Fruit fly (Drosophila melanogaster) whole organism, embryonic: Measurements from ENCODE around the gene scat.

ENCODE experiments used
- Antp ChIP-seq: fragments of 200-800 bp; sonication (Bioruptor generic); optimal IDR thresholded peaks from 3 replicates; lab custom pipeline; 2016; ENCODE audit warnings: missing biosample characterization, missing genetic modification characterization
- Asciz ChIP-seq: fragments of 200-800 bp; sonication (Bioruptor generic); optimal IDR thresholded peaks from 2 replicates; lab custom pipeline; 2017; ENCODE audit warnings: missing biosample characterization, mild to moderate bottlenecking, missing genetic modification characterization, missing genetic modification reagents
- B-H1 ChIP-seq: fragments of 200-800 bp; sonication (Bioruptor generic); IDR thresholded peaks from 3 replicates; pipeline ENCODE4 v1.3.6; 2022; ENCODE audit warnings: missing biosample characterization, missing genetic modification characterization
- CG10321 ChIP-seq: fragments of 200-800 bp; sonication (Bioruptor generic); IDR thresholded peaks from 2 replicates; pipeline ENCODE4 v1.3.6; 2022; ENCODE audit warnings: missing biosample characterization, missing genetic modification characterization
- CG11085 ChIP-seq: fragments of 200-800 bp; sonication (Bioruptor generic); IDR thresholded peaks from 2 replicates; pipeline ENCODE4 v1.3.6; 2022; ENCODE audit warnings: missing biosample characterization, missing genetic modification characterization
- CG11560 ChIP-seq: fragments of 200-800 bp; sonication (Bioruptor generic); IDR thresholded peaks from 3 replicates; pipeline ENCODE4 v1.3.6; 2022; ENCODE audit warnings: missing biosample characterization, missing genetic modification characterization
- CG12391 ChIP-seq: fragments of 200-800 bp; sonication (Bioruptor generic); optimal IDR thresholded peaks from 3 replicates; lab custom pipeline; 2018; ENCODE audit warnings: missing biosample characterization, mild to moderate bottlenecking, missing genetic modification characterization, moderate library complexity
- CG14014 ChIP-seq: fragments of 200-800 bp; sonication (Bioruptor generic); IDR thresholded peaks from 2 replicates; pipeline ENCODE4 v1.3.6; 2022; ENCODE audit warnings: missing biosample characterization, missing genetic modification characterization
- CG15011 ChIP-seq: fragments of 200-800 bp; sonication (Bioruptor generic); optimal IDR thresholded peaks from 3 replicates; lab custom pipeline; 2018; ENCODE audit warnings: missing biosample characterization, mild to moderate bottlenecking, missing genetic modification characterization
- CG1529 ChIP-seq: fragments of 200-800 bp; sonication (Bioruptor generic); optimal IDR thresholded peaks from 3 replicates; lab custom pipeline; 2018; ENCODE audit warnings: missing biosample characterization, missing genetic modification characterization
- CG16779 ChIP-seq: fragments of 200-800 bp; sonication (Bioruptor generic); IDR thresholded peaks from 2 replicates; pipeline ENCODE4 v1.3.6; 2022; ENCODE audit warnings: missing biosample characterization, missing genetic modification characterization
- CG17385 ChIP-seq: fragments of 200-800 bp; sonication (Bioruptor generic); optimal IDR thresholded peaks from 3 replicates; lab custom pipeline; 2018; ENCODE audit warnings: missing biosample characterization, mild to moderate bottlenecking, missing genetic modification characterization
- CG18619 ChIP-seq: fragments of 200-800 bp; sonication (Bioruptor generic); optimal IDR thresholded peaks from 3 replicates; lab custom pipeline; 2017; ENCODE audit warnings: missing biosample characterization, mild to moderate bottlenecking, missing genetic modification characterization
- CG30020 ChIP-seq: fragments of 200-800 bp; optimal IDR thresholded peaks from 2 replicates; lab custom pipeline; 2019; ENCODE audit warnings: missing biosample characterization, mild to moderate bottlenecking, missing genetic modification characterization, moderate library complexity
- CG43689 ChIP-seq: fragments of 200-800 bp; sonication (Bioruptor generic); IDR thresholded peaks from 2 replicates; pipeline ENCODE4 v1.3.6; 2022; ENCODE audit warnings: missing biosample characterization, missing genetic modification characterization
- CG7745 ChIP-seq: fragments of 200-800 bp; sonication (Bioruptor generic); optimal IDR thresholded peaks from 2 replicates; lab custom pipeline; 2018; ENCODE audit warnings: missing biosample characterization, mild to moderate bottlenecking, missing genetic modification characterization, moderate library complexity
- CG8290 ChIP-seq, 3 experiments: fragments of 200-800 bp; sonication (Bioruptor generic); optimal IDR thresholded peaks; 2 replicates each; lab custom pipeline; 2016 to 2019; ENCODE audit warnings: missing biosample characterization in 3 of 3, missing genetic modification characterization in 3 of 3, mild to moderate bottlenecking in 2 of 3, moderate library complexity in 1 of 3
- CHES-1-like ChIP-seq: fragments of 200-800 bp; sonication (Bioruptor generic); optimal IDR thresholded peaks from 2 replicates; lab custom pipeline; 2016; ENCODE audit warnings: missing biosample characterization, missing genetic modification characterization
- Camta ChIP-seq: fragments of 200-800 bp; sonication (Bioruptor generic); optimal IDR thresholded peaks from 2 replicates; lab custom pipeline; 2016; ENCODE audit warnings: missing biosample characterization, missing genetic modification characterization
- Deaf1 ChIP-seq: fragments of 200-800 bp; optimal IDR thresholded peaks from 3 replicates; lab custom pipeline; 2019; ENCODE audit warnings: missing biosample characterization, mild to moderate bottlenecking, missing genetic modification characterization, moderate library complexity
- Dek ChIP-seq: fragments of 200-800 bp; sonication (Bioruptor generic); optimal IDR thresholded peaks from 3 replicates; lab custom pipeline; 2019; ENCODE audit warnings: missing biosample characterization, mild to moderate bottlenecking, missing genetic modification characterization, moderate library complexity
- Dll ChIP-seq: fragments of 200-800 bp; sonication (Bioruptor generic); IDR thresholded peaks from 4 replicates; pipeline ENCODE4 v1.3.6; 2022; ENCODE audit warnings: missing biosample characterization, missing genetic modification characterization; ENCODE audit not compliant: partially characterized antibody
- Drgx ChIP-seq: fragments of 200-800 bp; sonication (Bioruptor generic); IDR thresholded peaks from 2 replicates; pipeline ENCODE4 v1.3.6; 2022; ENCODE audit warnings: missing biosample characterization, missing genetic modification characterization
- Hey ChIP-seq: fragments of 200-800 bp; sonication (Bioruptor generic); optimal IDR thresholded peaks from 3 replicates; lab custom pipeline; 2018; ENCODE audit warnings: missing biosample characterization, mild to moderate bottlenecking, missing genetic modification characterization
- HmgD ChIP-seq: fragments of 200-800 bp; sonication (Bioruptor generic); optimal IDR thresholded peaks from 3 replicates; lab custom pipeline; 2016; ENCODE audit warnings: missing biosample characterization, missing genetic modification characterization
- Hr39 ChIP-seq: fragments of >200 bp; optimal IDR thresholded peaks from 2 replicates; lab custom pipeline; 2017
- NFAT ChIP-seq: fragments of 200-800 bp; sonication (Bioruptor generic); IDR thresholded peaks from 2 replicates; pipeline ENCODE4 v1.3.6; 2022; ENCODE audit warnings: missing biosample characterization, missing genetic modification characterization
- Oaz ChIP-seq: fragments of 200-800 bp; sonication (Bioruptor generic); IDR thresholded peaks from 2 replicates; pipeline ENCODE4 v1.3.6; 2022; ENCODE audit warnings: missing biosample characterization, missing genetic modification characterization
- Sin3A ChIP-seq: fragments of >200 bp; optimal IDR thresholded peaks from 2 replicates; lab custom pipeline; 2018
- ara ChIP-seq: fragments of 200-800 bp; sonication (Bioruptor generic); IDR thresholded peaks from 2 replicates; pipeline ENCODE4 v1.3.6; 2022; ENCODE audit warnings: missing biosample characterization, missing genetic modification characterization
- bbx ChIP-seq: fragments of 200-800 bp; sonication (Bioruptor generic); IDR thresholded peaks from 2 replicates; pipeline ENCODE4 v1.3.6; 2022; ENCODE audit warnings: missing biosample characterization, missing genetic modification characterization; ENCODE audit not compliant: partially characterized antibody
- cas ChIP-seq: fragments of 200-800 bp; sonication (Bioruptor generic); IDR thresholded peaks from 2 replicates; pipeline ENCODE4 v1.3.6; 2022; ENCODE audit warnings: missing biosample characterization, missing genetic modification characterization
- chif ChIP-seq, 2 experiments: fragments of 200-800 bp; sonication (Bioruptor generic); optimal IDR thresholded peaks; 3 replicates each; lab custom pipeline; 2016; ENCODE audit warnings: missing biosample characterization in 2 of 2, missing genetic modification characterization in 2 of 2
- crp ChIP-seq, 2 experiments: fragments of 200-800 bp; sonication (Bioruptor generic); optimal IDR thresholded peaks; 2 replicates in 1 of 2; 3 replicates in 1 of 2; lab custom pipeline; 2017; ENCODE audit warnings: missing biosample characterization in 2 of 2, missing genetic modification characterization in 2 of 2, mild to moderate bottlenecking in 1 of 2, moderate library complexity in 1 of 2
- dmrt99B ChIP-seq: fragments of 200-800 bp; sonication (Bioruptor generic); optimal IDR thresholded peaks from 2 replicates; lab custom pipeline; 2018; ENCODE audit warnings: missing biosample characterization, mild to moderate bottlenecking, missing genetic modification characterization, moderate library complexity
- emc ChIP-seq: fragments of 200-800 bp; sonication (Bioruptor generic); optimal IDR thresholded peaks from 2 replicates; lab custom pipeline; 2016; ENCODE audit warnings: missing biosample characterization, missing genetic modification characterization
- ems ChIP-seq: fragments of 200-800 bp; sonication (Bioruptor generic); optimal IDR thresholded peaks from 3 replicates; lab custom pipeline; 2016; ENCODE audit warnings: missing biosample characterization, missing genetic modification characterization
- fd64A ChIP-seq: fragments of 200-800 bp; sonication (Bioruptor generic); optimal IDR thresholded peaks from 3 replicates; lab custom pipeline; 2018; ENCODE audit warnings: missing biosample characterization, mild to moderate bottlenecking, missing genetic modification characterization
- fd96Cb ChIP-seq: fragments of 200-800 bp; sonication (Bioruptor generic); optimal IDR thresholded peaks from 2 replicates; lab custom pipeline; 2018; ENCODE audit warnings: missing biosample characterization, mild to moderate bottlenecking, missing genetic modification characterization, moderate library complexity
- kni ChIP-seq: fragments of 200-800 bp; sonication (Bioruptor generic); optimal IDR thresholded peaks from 3 replicates; lab custom pipeline; 2017; ENCODE audit warnings: mild to moderate bottlenecking, missing biosample characterization, missing genetic modification reagents, missing genetic modification characterization
- knrl ChIP-seq: fragments of 200-800 bp; sonication (Bioruptor generic); IDR thresholded peaks from 3 replicates; pipeline ENCODE4 v1.3.6; 2022; ENCODE audit warnings: missing biosample characterization, missing genetic modification characterization; ENCODE audit not compliant: partially characterized antibody
- mam ChIP-seq: fragments of 200-800 bp; sonication (Bioruptor generic); optimal IDR thresholded peaks from 3 replicates; lab custom pipeline; 2016; ENCODE audit warnings: missing biosample characterization, missing genetic modification characterization
- nmo ChIP-seq: fragments of 200-800 bp; sonication (Bioruptor generic); optimal IDR thresholded peaks from 2 replicates; lab custom pipeline; 2018; ENCODE audit warnings: missing biosample characterization, mild to moderate bottlenecking, missing genetic modification characterization, moderate library complexity
- pzg ChIP-seq: fragments of 200-800 bp; sonication (Bioruptor generic); optimal IDR thresholded peaks from 3 replicates; lab custom pipeline; 2018; ENCODE audit warnings: missing biosample characterization, mild to moderate bottlenecking, missing genetic modification characterization, moderate library complexity
- ranshi ChIP-seq: fragments of 200-800 bp; sonication (Bioruptor generic); IDR thresholded peaks from 2 replicates; pipeline ENCODE4 v1.3.6; 2022; ENCODE audit warnings: missing biosample characterization, missing genetic modification characterization
- slou ChIP-seq: fragments of 200-800 bp; sonication (Bioruptor generic); optimal IDR thresholded peaks from 3 replicates; lab custom pipeline; 2016; ENCODE audit warnings: missing biosample characterization, missing genetic modification characterization
- unc-4 ChIP-seq: fragments of 200-800 bp; sonication (Bioruptor generic); IDR thresholded peaks from 2 replicates; pipeline ENCODE4 v1.3.6; 2022; ENCODE audit warnings: missing biosample characterization, missing genetic modification characterization; ENCODE audit not compliant: partially characterized antibody
- usp ChIP-seq: fragments of >200 bp; optimal IDR thresholded peaks from 2 replicates; lab custom pipeline; 2017; ENCODE audit warnings: missing biosample characterization, missing genetic modification characterization
- zf30C ChIP-seq: fragments of 200-800 bp; sonication (Bioruptor generic); optimal IDR thresholded peaks from 3 replicates; lab custom pipeline; 2018; ENCODE audit warnings: missing biosample characterization, mild to moderate bottlenecking, missing genetic modification characterization

Gene scat

dm6 chr2L:9449257-9449972, 18.2 kb downstream of the scat start (continued):
- peak; percentile 64 for TF ChIP-seq Camta
- TF ChIP-seq mam = peak; percentile 88
- peak; percentile 90 for TF ChIP-seq CG17385 (GFP tag; lab: Kevin White, UChicago)
- peak; percentile 38 for TF ChIP-seq emc (GFP tag; lab: Kevin White, UChicago)
- peak; percentile 95 for TF ChIP-seq ara (GFP tag; lab: Robert Waterston, UW)
- TF ChIP-seq CG30020 (tag; lab: Kevin White, UChicago) = peak; percentile 86
- TF ChIP-seq Sin3A (lab: Kevin White, UChicago) = no peak
- peak; percentile 89 for TF ChIP-seq CG15011 (GFP tag; lab: Kevin White, UChicago)
- TF ChIP-seq CG8290 (GFP tag; optimal IDR thresholded peaks at IDR 0.05; lab: Kevin White, UChicago) = peak; percentile 97
- TF ChIP-seq CG8290 (tag; optimal IDR thresholded peaks at IDR 0.05; lab: Kevin White, UChicago) = peak; percentile 86 to 87
- TF ChIP-seq B-H1 (GFP tag; lab: Robert Waterston, UW) = peak; percentile 89
- peak; percentile 95 for TF ChIP-seq Dek
- peak; percentile 78 for TF ChIP-seq Deaf1 (tag; lab: Kevin White, UChicago)
- peak; percentile 62 to 85 for TF ChIP-seq chif (GFP tag; optimal IDR thresholded peaks at IDR 0.05; lab: Kevin White, UChicago)
- peak; percentile 97 for TF ChIP-seq CG12391
- TF ChIP-seq nmo (GFP tag; lab: Kevin White, UChicago) = peak; percentile 97
- peak; percentile 61; the same call in 1 of the 2 replicates for TF ChIP-seq CG10321 (GFP tag; lab: Robert Waterston, UW)
- no peak for TF ChIP-seq Hr39
- peak; percentile 89 for TF ChIP-seq CG7745 (tag; lab: Kevin White, UChicago)
- peak; percentile 90 for TF ChIP-seq Oaz (GFP tag; lab: Robert Waterston, UW)
- peak; percentile 93 for TF ChIP-seq CG11085
- peak; percentile 69 for TF ChIP-seq HmgD (GFP tag; lab: Kevin White, UChicago)
- peak; percentile 98 for TF ChIP-seq dmrt99B
- TF ChIP-seq slou (GFP tag; lab: Kevin White, UChicago) = peak; percentile 95
- TF ChIP-seq CG43689 = peak; percentile 86
- TF ChIP-seq pzg (GFP tag; lab: Kevin White, UChicago) = peak; percentile 8
- peak; percentile 51 for TF ChIP-seq bbx
- peak; percentile 100 for TF ChIP-seq zf30C (GFP tag; lab: Kevin White, UChicago)
- TF ChIP-seq CG1529 (GFP tag; lab: Kevin White, UChicago) = peak; percentile 93
- TF ChIP-seq unc-4 (GFP tag; lab: Robert Waterston, UW) = no peak
- TF ChIP-seq CG14014 = peak; percentile 95
- TF ChIP-seq ems (GFP tag; lab: Kevin White, UChicago) = peak; percentile 88
- TF ChIP-seq crp (GFP tag; optimal IDR thresholded peaks at IDR 0.05; lab: Kevin White, UChicago) = peak in 1 of 2 experiments; percentile 70
- TF ChIP-seq CG16779 (GFP tag; lab: Robert Waterston, UW) = peak; percentile 54; the same call in 1 of the 2 replicates
- TF ChIP-seq CG18619 (GFP tag; lab: Kevin White, UChicago) = peak; percentile 98
- TF ChIP-seq Drgx = peak; percentile 94
- peak; percentile 82 for TF ChIP-seq Antp (GFP tag; lab: Kevin White, UChicago)
- peak; percentile 92 for TF ChIP-seq Asciz (GFP tag; lab: Kevin White, UChicago)
- TF ChIP-seq usp (GFP tag; lab: Kevin White, UChicago) = no peak
- peak; percentile 11 for TF ChIP-seq CHES-1-like (GFP tag; lab: Kevin White, UChicago)
- TF ChIP-seq ranshi (GFP tag; lab: Robert Waterston, UW) = peak; percentile 93
- TF ChIP-seq knrl (GFP tag; lab: Robert Waterston, UW) = no peak
- peak; percentile 82 for TF ChIP-seq cas (GFP tag; lab: Robert Waterston, UW)
- TF ChIP-seq kni (GFP tag; lab: Kevin White, UChicago) = peak; percentile 94
- TF ChIP-seq fd64A (GFP tag; lab: Kevin White, UChicago) = peak; percentile 83
- no peak for TF ChIP-seq Dll (GFP tag; lab: Robert Waterston, UW)
- peak; percentile 97 for TF ChIP-seq fd96Cb (tag; lab: Kevin White, UChicago)
- peak; percentile 86 for TF ChIP-seq CG11560 (tag; lab: Robert Waterston, UW)
- peak; percentile 72 for TF ChIP-seq Hey (tag; lab: Kevin White, UChicago)
- TF ChIP-seq NFAT = peak; percentile 89
